Worm (Caenorhabditis elegans): Measurements from ENCODE around the gene lst-5.

- no peak for TF ChIP-seq F26F4.8 (GFP tag; conservative IDR thresholded peaks at IDR 0.05)
- no peak for TF ChIP-seq duxl-1 (tag; optimal IDR thresholded peaks at IDR 0.05; ENCODE audit: poor library complexity)
- no peak for TF ChIP-seq ZK546.5 (tag; optimal IDR thresholded peaks at IDR 0.05)
- TF ChIP-seq zag-1 (tag; optimal IDR thresholded peaks at IDR 0.05), result no peak
- TF ChIP-seq T20F7.1 (GFP tag; optimal IDR thresholded peaks at IDR 0.05), result no peak
- TF ChIP-seq fkh-10 (GFP tag; optimal IDR thresholded peaks at IDR 0.05), result no peak
- TF ChIP-seq ama-1 (optimal IDR thresholded peaks at IDR 0.05), result no peak
- TF ChIP-seq mdl-1 (tag; optimal IDR thresholded peaks at IDR 0.05), result no peak
- no peak for TF ChIP-seq ceh-82 (tag; optimal IDR thresholded peaks at IDR 0.05)
- no peak for TF ChIP-seq lin-15B (tag; optimal IDR thresholded peaks at IDR 0.05)
- TF ChIP-seq egl-27 (tag; optimal IDR thresholded peaks at IDR 0.05), result no peak
- no peak for TF ChIP-seq ces-1 (GFP tag; optimal IDR thresholded peaks at IDR 0.05)
These were observed 49.5 kb downstream of the lst-5 start, which contains the start of gene kars-1 for ce11 chrII:7072315-7072589.

All from whole organism, L4 larva.